Fruit fly (Drosophila melanogaster): ENCODE measurements around the gene Zip88E.

Zip88E gene

DNA sequence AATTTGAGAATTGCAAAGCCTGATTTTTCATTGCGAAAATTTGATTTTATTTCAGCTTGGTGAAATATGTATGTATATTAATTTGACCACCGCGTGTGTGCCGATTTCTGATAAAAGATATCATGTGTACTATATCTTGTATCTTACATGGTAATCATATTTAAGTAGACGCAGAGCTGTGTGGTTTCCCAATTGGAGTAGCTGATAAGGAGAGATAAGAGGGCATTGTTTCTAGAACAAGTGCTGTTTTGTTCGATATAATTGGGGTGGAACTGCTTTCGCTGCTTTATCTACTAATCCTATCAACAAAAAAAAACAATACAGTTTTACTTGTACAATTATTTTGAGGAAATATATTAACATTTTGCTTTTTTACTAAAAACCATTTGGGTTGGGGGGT is 21.9 kb upstream of the Zip88E start:
- no peak for TF ChIP-seq CG34367 (tag; optimal IDR thresholded peaks at IDR 0.05)
- TF ChIP-seq Pif1B (GFP tag; optimal IDR thresholded peaks at IDR 0.05) = no peak
- peak; percentile 48 for TF ChIP-seq CG8159 (tag; optimal IDR thresholded peaks at IDR 0.05)
- no peak for TF ChIP-seq CG10348 (GFP tag; IDR thresholded peaks at IDR 0.05)

- TF ChIP-seq Pif1A (GFP tag; optimal IDR thresholded peaks at IDR 0.05) (no peak), CG8159 (tag; optimal IDR thresholded peaks at IDR 0.05) (no peak), EcR (GFP tag; optimal IDR thresholded peaks at IDR 0.05) (no peak), CG13204 (GFP tag; optimal IDR thresholded peaks at IDR 0.05) (no peak), CG17806 (tag; optimal IDR thresholded peaks at IDR 0.05) (no peak), CG32121 (GFP tag; IDR thresholded peaks at IDR 0.05) (no peak), CG9948 (tag; optimal IDR thresholded peaks at IDR 0.05) (no peak), CG8301 (tag; optimal IDR thresholded peaks at IDR 0.05) (no peak), Ets98B (GFP tag; IDR thresholded peaks at IDR 0.05) (no peak), CG12605 (GFP tag; IDR thresholded peaks at IDR 0.05) (no peak)
Observed at dm6 chr3R:15249037-15249436, 19.4 kb upstream of the Zip88E start, which contains the start of gene Amt. Gene Amt (minus strand): TSS chr3R:15249137.

dm6 chr3R:15249735-15250134 is 18.7 kb upstream of the Zip88E start, which contains the start of gene CG42404:
Gene CG42404 (plus strand): TSS chr3R:15250094.
- no peak for TF ChIP-seq CG4496 (GFP tag; IDR thresholded peaks at IDR 0.05)
- TF ChIP-seq rn (GFP tag; IDR thresholded peaks at IDR 0.05) = no peak
- TF ChIP-seq CG10348 (GFP tag; IDR thresholded peaks at IDR 0.05) = no peak
- TF ChIP-seq fd96Ca (GFP tag; IDR thresholded peaks at IDR 0.05) = no peak
- TF ChIP-seq Pif1A (GFP tag; optimal IDR thresholded peaks at IDR 0.05) = no peak
- no peak for TF ChIP-seq Ets98B (GFP tag; IDR thresholded peaks at IDR 0.05)
- TF ChIP-seq Snoo (tag; optimal IDR thresholded peaks at IDR 0.05) = no peak
- no peak for TF ChIP-seq CG9948 (tag; optimal IDR thresholded peaks at IDR 0.05)
- no peak for TF ChIP-seq CG17806 (tag; optimal IDR thresholded peaks at IDR 0.05)
- TF ChIP-seq Pif1B (GFP tag; optimal IDR thresholded peaks at IDR 0.05) = no peak
- no peak for TF ChIP-seq CG15710 (tag; optimal IDR thresholded peaks at IDR 0.05)

DNA sequence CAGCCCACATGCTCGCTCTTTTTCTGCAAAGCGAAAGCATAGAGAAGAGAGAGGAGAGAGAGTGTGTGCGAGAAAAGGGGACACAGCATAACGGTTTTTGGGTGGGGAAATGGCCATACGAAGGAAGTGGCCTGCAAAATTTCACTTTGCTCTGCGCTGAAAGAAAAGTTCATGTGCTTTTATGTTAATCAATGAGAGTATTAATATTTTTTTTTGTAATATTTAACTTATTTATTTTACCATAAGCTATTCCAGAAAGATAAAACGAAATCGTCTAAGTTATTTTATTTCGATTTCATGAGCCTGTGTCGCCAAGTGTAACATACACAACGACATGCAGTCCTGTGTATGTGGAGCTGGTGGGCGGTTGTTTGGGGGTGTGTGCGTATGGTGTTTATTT is 18.0 kb upstream of the Zip88E start:
- peak; percentile 70 for TF ChIP-seq CG32121 (GFP tag; IDR thresholded peaks at IDR 0.05)
- no peak for TF ChIP-seq D1 (tag; optimal IDR thresholded peaks at IDR 0.05)
- no peak for TF ChIP-seq CG14655 (GFP tag; optimal IDR thresholded peaks at IDR 0.05)
- no peak for TF ChIP-seq CG8301 (tag; optimal IDR thresholded peaks at IDR 0.05)
- no peak for TF ChIP-seq Pif1A (GFP tag; optimal IDR thresholded peaks at IDR 0.05)
- TF ChIP-seq CG10348 (GFP tag; IDR thresholded peaks at IDR 0.05) = no peak
- TF ChIP-seq CG17806 (tag; optimal IDR thresholded peaks at IDR 0.05) = no peak
- TF ChIP-seq CG15710 (tag; optimal IDR thresholded peaks at IDR 0.05) = peak; percentile 74
- peak; percentile 81 for TF ChIP-seq Ets98B (GFP tag; IDR thresholded peaks at IDR 0.05)
- no peak for TF ChIP-seq Snoo (tag; optimal IDR thresholded peaks at IDR 0.05)
- no peak for TF ChIP-seq CG9948 (tag; optimal IDR thresholded peaks at IDR 0.05)
- TF ChIP-seq Pif1B (GFP tag; optimal IDR thresholded peaks at IDR 0.05) = no peak
- TF ChIP-seq rn (GFP tag; IDR thresholded peaks at IDR 0.05) = peak; percentile 56
- peak; percentile 72; the same call in 2 of the 3 replicates for TF ChIP-seq CG4496 (GFP tag; IDR thresholded peaks at IDR 0.05)
- peak; percentile 67 for TF ChIP-seq fd96Ca (GFP tag; IDR thresholded peaks at IDR 0.05)
- no peak for TF ChIP-seq gl (tag; optimal IDR thresholded peaks at IDR 0.05)
- TF ChIP-seq CG13204 (GFP tag; optimal IDR thresholded peaks at IDR 0.05) = no peak
- peak; percentile 60 for TF ChIP-seq CG12605 (GFP tag; IDR thresholded peaks at IDR 0.05)
- peak; percentile 40 for TF ChIP-seq CG34367 (tag; optimal IDR thresholded peaks at IDR 0.05)
- no peak for TF ChIP-seq EcR (GFP tag; optimal IDR thresholded peaks at IDR 0.05)
- TF ChIP-seq CG8159 (tag; optimal IDR thresholded peaks at IDR 0.05) = peak; percentile 62

DNA sequence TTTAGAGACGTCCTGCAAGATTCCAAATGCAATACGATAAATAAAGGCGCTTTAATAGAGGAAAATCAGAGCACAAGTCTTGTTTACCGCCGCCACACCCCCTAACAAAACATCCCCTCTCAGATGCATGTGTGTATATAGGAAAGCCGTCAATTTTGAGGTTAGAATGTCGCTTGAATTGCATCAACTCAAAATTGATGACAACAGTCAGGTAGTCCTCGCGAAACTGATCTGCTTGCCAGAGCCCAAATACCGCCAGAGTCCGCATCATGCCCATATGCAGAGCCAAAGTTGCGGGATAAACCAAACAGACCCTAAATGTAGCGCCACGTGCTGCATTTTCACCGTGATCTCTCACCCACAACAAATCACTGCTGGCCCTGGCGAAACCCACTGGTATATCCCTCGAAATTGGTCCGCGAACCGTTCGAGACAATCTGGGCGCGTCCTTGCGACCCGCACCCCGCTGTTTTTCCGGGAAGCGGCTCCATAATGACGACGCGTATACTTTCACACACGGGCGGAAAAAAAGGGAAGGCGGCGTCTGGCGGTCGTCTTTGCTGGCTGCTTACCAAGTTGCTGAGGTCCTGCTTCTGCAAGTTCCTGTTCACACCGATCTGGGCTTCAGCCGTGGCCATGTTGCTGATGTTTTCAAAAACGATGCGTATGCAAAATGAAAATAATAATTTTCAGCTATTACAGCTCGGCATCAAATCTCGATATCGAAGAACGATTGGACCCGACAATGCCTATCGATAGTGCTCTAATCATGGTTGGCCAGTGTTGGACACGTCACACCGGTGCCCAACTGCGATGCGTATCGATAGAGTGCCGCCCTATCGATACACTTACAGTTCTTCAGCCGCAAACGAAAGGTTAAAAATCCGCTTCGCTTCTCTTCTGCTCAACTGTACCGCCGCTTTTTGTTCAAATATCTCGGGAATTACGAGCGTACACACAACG is 5.5 kb upstream of the Zip88E start, which contains the start of the genes eIF2gamma and Set:
Gene eIF2gamma, minus strand, starts transcription at position 749 of the 963 bp plus-strand sequence.
Gene Set, plus strand, starts transcription at position 843 of the 963 bp plus-strand sequence.
- TF ChIP-seq Snoo (tag; optimal IDR thresholded peaks at IDR 0.05) = no peak

DNA sequence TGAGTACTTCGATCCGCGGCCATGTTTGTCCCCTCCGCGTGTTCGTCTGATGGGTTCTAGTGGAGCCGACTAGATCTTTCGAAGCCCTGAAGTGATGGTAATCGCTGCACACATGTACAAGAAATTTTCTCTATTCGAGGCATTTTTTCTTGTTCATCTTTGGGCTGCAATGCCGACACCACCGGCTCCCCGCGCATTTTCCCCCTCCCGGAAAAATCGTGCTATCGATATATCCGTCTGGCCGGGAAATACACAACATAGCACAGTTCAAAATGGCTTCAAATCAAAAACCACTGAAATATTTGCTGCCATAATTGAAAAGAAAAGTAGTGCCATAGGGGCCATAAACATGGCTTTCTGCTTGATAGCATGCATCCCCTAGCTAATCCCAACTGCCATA is 4.5 kb upstream of the Zip88E start:
- TF ChIP-seq rn (GFP tag; IDR thresholded peaks at IDR 0.05) = no peak

- TF ChIP-seq Pif1B (GFP tag; optimal IDR thresholded peaks at IDR 0.05) (no peak), CG9948 (tag; optimal IDR thresholded peaks at IDR 0.05) (no peak)
Observed at dm6 chr3R:15265406-15266040, 2.9 kb upstream of the Zip88E start, which contains the start of gene ATPsynO. Gene ATPsynO (plus strand): TSS chr3R:15265591.

All from whole organism, pupa.